Fruit fly (Drosophila melanogaster): ENCODE data around the gene Tb.

Gene Tb

DNA sequence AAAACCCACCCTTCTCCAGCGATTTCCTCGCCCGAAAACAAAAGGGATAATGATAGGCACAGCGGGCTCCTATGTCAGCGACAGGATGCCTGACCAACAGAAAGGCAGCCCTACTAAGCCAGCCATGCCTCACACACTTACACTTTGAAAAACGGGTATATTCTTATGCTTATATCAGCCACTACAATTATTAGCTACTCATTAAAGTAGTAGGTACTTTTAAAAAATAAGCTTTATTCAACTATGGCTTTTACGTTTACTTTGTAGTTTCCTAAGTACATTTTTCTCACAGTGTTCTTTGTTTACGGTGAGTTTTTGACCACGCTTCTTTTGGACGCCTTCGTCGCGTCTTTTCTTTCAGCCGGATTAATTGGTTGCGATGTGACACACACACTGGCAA lies 34.0 kb downstream of the Tb start:
- no peak for TF ChIP-seq cic (GFP tag; optimal IDR thresholded peaks at IDR 0.05)
- no peak for TF ChIP-seq Mnt (GFP tag; optimal IDR thresholded peaks at IDR 0.05)
- no peak for TF ChIP-seq ovo (GFP tag; optimal IDR thresholded peaks at IDR 0.05)
- TF ChIP-seq Clk (GFP tag; optimal IDR thresholded peaks at IDR 0.05): no peak
- no peak for TF ChIP-seq CG7045 (GFP tag; optimal IDR thresholded peaks at IDR 0.05)
- no peak for TF ChIP-seq tj (GFP tag; optimal IDR thresholded peaks at IDR 0.05)
- no peak for TF ChIP-seq cnc (optimal IDR thresholded peaks at IDR 0.05)
- TF ChIP-seq toe (GFP tag; optimal IDR thresholded peaks at IDR 0.05): no peak
- TF ChIP-seq CG14711 (tag; optimal IDR thresholded peaks at IDR 0.05): no peak
- TF ChIP-seq kay (GFP tag; ENCODE audit: borderline replicate concordance): no peak
- TF ChIP-seq CG5204 (GFP tag; optimal IDR thresholded peaks at IDR 0.05): no peak
- TF ChIP-seq Hr96 (GFP tag; optimal IDR thresholded peaks at IDR 0.05): no peak
- TF ChIP-seq pad (GFP tag; optimal IDR thresholded peaks at IDR 0.05): no peak
- TF ChIP-seq CG12768 (GFP tag; optimal IDR thresholded peaks at IDR 0.05): no peak

DNA sequence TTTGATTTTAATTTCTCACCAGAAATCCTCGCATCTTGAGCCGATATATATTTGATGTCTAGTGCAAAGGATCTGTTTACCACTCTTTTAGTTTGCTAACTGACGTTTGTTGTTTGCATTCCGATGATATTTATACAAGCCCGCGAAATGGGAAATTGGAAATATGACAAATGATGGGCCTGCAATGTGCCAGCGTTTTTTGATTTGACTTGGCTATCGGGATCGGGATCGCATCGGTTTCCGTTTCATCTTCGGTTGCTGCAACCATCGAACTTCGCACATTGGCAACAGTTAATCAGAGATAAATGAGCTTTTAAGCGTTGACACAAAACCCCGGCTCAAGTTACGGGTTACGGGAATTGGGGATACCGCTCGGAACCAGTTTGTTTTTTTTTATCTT lies 37.2 kb downstream of the Tb start, which contains the start of gene TwdlQ:
Gene TwdlQ, minus strand, starts transcription at position 101 of the 400 bp plus-strand sequence.
- TF ChIP-seq Mnt (GFP tag; optimal IDR thresholded peaks at IDR 0.05): no peak
- TF ChIP-seq CG14711 (tag; optimal IDR thresholded peaks at IDR 0.05): no peak

DNA sequence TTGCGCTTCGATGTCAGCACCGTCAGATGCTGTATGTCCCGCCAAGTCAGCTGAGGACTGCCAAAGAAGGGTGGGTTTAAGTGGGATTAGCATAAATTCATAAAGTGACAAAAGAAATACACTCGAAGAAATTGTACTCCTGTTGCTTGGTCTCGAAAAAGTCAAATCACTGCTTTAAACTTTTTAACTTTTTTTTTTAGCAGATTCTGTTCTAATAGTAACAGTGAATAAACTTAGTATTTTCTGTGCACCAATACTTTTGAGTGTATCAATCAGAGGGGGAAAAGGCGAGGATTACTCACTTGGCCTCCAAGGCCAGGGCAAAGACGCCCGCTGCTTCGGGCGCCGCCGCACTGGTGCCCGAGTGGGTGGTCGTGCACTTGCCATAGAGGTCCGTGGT lies 43.9 kb downstream of the Tb start:
- TF ChIP-seq cnc (optimal IDR thresholded peaks at IDR 0.05): no peak
- TF ChIP-seq Crg-1 (GFP tag; optimal IDR thresholded peaks at IDR 0.05): no peak
- no peak for TF ChIP-seq CG14711 (tag; optimal IDR thresholded peaks at IDR 0.05)
- no peak for TF ChIP-seq CG33017 (tag; optimal IDR thresholded peaks at IDR 0.05)
- no peak for TF ChIP-seq CG5204 (GFP tag; optimal IDR thresholded peaks at IDR 0.05)
- no peak for TF ChIP-seq Mnt (GFP tag; optimal IDR thresholded peaks at IDR 0.05)
- no peak for TF ChIP-seq CG1620 (GFP tag; optimal IDR thresholded peaks at IDR 0.05)
- TF ChIP-seq Clk (GFP tag; optimal IDR thresholded peaks at IDR 0.05): no peak
- no peak for TF ChIP-seq CG12768 (GFP tag; optimal IDR thresholded peaks at IDR 0.05)
- TF ChIP-seq Hr96 (GFP tag; optimal IDR thresholded peaks at IDR 0.05): no peak
- TF ChIP-seq tj (GFP tag; optimal IDR thresholded peaks at IDR 0.05): no peak
- TF ChIP-seq CG11617 (GFP tag; optimal IDR thresholded peaks at IDR 0.05): no peak
- no peak for TF ChIP-seq ovo (GFP tag; optimal IDR thresholded peaks at IDR 0.05)
- no peak for TF ChIP-seq pad (GFP tag; optimal IDR thresholded peaks at IDR 0.05)
- TF ChIP-seq kay (GFP tag; ENCODE audit: borderline replicate concordance): no peak
- TF ChIP-seq bab1 (GFP tag; optimal IDR thresholded peaks at IDR 0.05): no peak
- TF ChIP-seq toe (GFP tag; optimal IDR thresholded peaks at IDR 0.05): no peak
- no peak for TF ChIP-seq CG7101 (tag; optimal IDR thresholded peaks at IDR 0.05)
- TF ChIP-seq cic (GFP tag; optimal IDR thresholded peaks at IDR 0.05): no peak

DNA sequence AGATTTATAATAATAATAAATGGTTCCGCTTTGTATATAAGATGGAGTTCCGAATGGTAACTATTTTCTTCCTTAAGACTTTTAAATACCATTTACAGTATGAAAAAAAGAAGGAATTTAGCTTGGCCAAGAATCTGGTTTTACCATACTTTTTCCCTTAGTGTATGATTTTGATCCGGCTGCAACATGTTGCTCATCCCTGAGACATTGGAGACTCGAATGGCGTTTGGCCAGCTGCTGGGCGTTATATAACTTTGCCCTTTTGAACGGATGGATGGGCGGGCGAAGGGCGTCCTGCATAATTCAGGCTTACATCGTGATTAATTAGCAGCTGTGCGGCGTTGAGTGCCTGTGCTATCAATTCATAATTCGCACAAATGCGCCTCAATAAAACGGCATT lies 48.1 kb downstream of the Tb start:
- TF ChIP-seq toe (GFP tag; optimal IDR thresholded peaks at IDR 0.05) (no peak), kay (GFP tag; ENCODE audit: borderline replicate concordance) (no peak), Clk (GFP tag; optimal IDR thresholded peaks at IDR 0.05) (no peak), tj (GFP tag; optimal IDR thresholded peaks at IDR 0.05) (no peak), CG11617 (GFP tag; optimal IDR thresholded peaks at IDR 0.05) (no peak), CG7101 (tag; optimal IDR thresholded peaks at IDR 0.05) (no peak), CG33017 (tag; optimal IDR thresholded peaks at IDR 0.05) (no peak), ovo (GFP tag; optimal IDR thresholded peaks at IDR 0.05) (no peak), pad (GFP tag; optimal IDR thresholded peaks at IDR 0.05) (no peak), CG14711 (tag; optimal IDR thresholded peaks at IDR 0.05) (no peak), CG1620 (GFP tag; optimal IDR thresholded peaks at IDR 0.05) (no peak), bab1 (GFP tag; optimal IDR thresholded peaks at IDR 0.05) (no peak), Hr96 (GFP tag; optimal IDR thresholded peaks at IDR 0.05) (no peak), CG7045 (GFP tag; optimal IDR thresholded peaks at IDR 0.05) (no peak), CG5204 (GFP tag; optimal IDR thresholded peaks at IDR 0.05) (no peak), Mnt (GFP tag; optimal IDR thresholded peaks at IDR 0.05) (no peak), cnc (optimal IDR thresholded peaks at IDR 0.05) (no peak), cic (GFP tag; optimal IDR thresholded peaks at IDR 0.05) (no peak), Crg-1 (GFP tag; optimal IDR thresholded peaks at IDR 0.05) (no peak)

All from whole organism, adult.